Fruit fly (Drosophila melanogaster): Measurements from ENCODE around the gene Sbat.

Sbat gene

DNA sequence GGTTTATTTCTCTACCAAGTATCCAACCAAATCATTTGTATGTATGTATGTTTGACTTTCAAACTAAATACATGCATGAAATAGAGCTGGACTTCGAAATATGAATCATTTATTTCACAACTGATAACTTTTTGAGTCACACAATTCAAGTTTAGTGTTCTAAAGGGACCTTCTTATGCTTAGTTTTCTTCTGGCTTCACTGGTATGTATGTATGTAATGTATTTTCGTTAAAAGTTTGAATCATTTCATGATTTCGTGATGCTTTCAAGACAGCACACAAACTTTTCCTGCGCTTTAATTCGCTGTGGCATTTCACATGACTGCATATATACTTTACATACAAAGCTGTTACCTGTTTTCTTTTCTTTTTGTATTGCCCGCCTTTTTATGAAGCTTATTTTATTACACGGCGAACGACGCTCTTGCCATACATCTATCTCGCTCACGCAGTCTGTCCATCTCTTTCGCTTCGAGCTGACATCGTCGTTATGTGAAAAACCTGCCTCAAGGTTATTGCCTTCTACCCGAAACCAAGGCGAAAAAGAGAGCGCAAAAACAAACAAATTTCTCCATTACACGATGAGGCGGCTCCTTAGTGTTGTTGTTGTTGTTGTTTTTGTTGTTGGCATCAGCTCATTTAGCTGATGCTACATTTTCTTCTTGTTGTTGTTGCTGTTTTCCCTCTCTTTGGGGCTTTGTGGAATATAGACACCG is 30.5 kb downstream of the Sbat start (continued):
- no peak for TF ChIP-seq CG12744 (GFP tag; optimal IDR thresholded peaks at IDR 0.05)
- TF ChIP-seq CG1603 (tag; optimal IDR thresholded peaks at IDR 0.05), result no peak
- TF ChIP-seq Eip74EF (GFP tag; optimal IDR thresholded peaks at IDR 0.05), result no peak
- no peak for TF ChIP-seq exex (tag; optimal IDR thresholded peaks at IDR 0.05)
- TF ChIP-seq CG12104 (GFP tag; optimal IDR thresholded peaks at IDR 0.05), result no peak
- TF ChIP-seq eve (GFP tag; optimal IDR thresholded peaks at IDR 0.05), result peak in 1 of 2 experiments; percentile 59
- TF ChIP-seq CG31441 (GFP tag; IDR thresholded peaks at IDR 0.05), result 0 out of 2 replicates have a peak, but pooled peaks have one; percentile 5
- no peak for TF ChIP-seq ranshi (GFP tag; IDR thresholded peaks at IDR 0.05)
- TF ChIP-seq Pdp1 (GFP tag; optimal IDR thresholded peaks at IDR 0.05), result peak in 1 of 2 experiments; percentile 80
- no peak for TF ChIP-seq B-H2 (GFP tag; optimal IDR thresholded peaks at IDR 0.05)
- TF ChIP-seq psq (GFP tag; optimal IDR thresholded peaks at IDR 0.05), result peak; percentile 7
- no peak for TF ChIP-seq CG18619 (GFP tag; optimal IDR thresholded peaks at IDR 0.05)
- no peak for TF ChIP-seq disco-r (GFP tag; optimal IDR thresholded peaks at IDR 0.05)
- no peak for TF ChIP-seq peb (GFP tag; IDR thresholded peaks at IDR 0.05)
- no peak for TF ChIP-seq CG17912 (GFP tag; optimal IDR thresholded peaks at IDR 0.05)
- TF ChIP-seq CG13775 (GFP tag; optimal IDR thresholded peaks at IDR 0.05), result no peak
- peak; percentile 51 for TF ChIP-seq Deaf1 (tag; optimal IDR thresholded peaks at IDR 0.05)
- TF ChIP-seq lmd (GFP tag; IDR thresholded peaks at IDR 0.05), result no peak
- no peak for TF ChIP-seq odd (GFP tag; optimal IDR thresholded peaks at IDR 0.05)
- TF ChIP-seq CG2120 (GFP tag; optimal IDR thresholded peaks at IDR 0.05), result no peak
- no peak for TF ChIP-seq p53 (GFP tag; optimal IDR thresholded peaks at IDR 0.05)
- peak in 1 of 2 experiments; percentile 39 for TF ChIP-seq Hr78 (GFP tag; optimal IDR thresholded peaks at IDR 0.05)
- no peak for TF ChIP-seq MBD-R2 (GFP tag; IDR thresholded peaks at IDR 0.05)
- peak; percentile 7 for TF ChIP-seq D19A (tag; optimal IDR thresholded peaks at IDR 0.05)
- no peak for TF ChIP-seq Aef1 (GFP tag; IDR thresholded peaks at IDR 0.05)
- no peak for TF ChIP-seq phol (tag; optimal IDR thresholded peaks at IDR 0.05)
- no peak for TF ChIP-seq Dref (GFP tag; IDR thresholded peaks at IDR 0.05)
- TF ChIP-seq aop (GFP tag; IDR thresholded peaks at IDR 0.05), result no peak
- no peak for TF ChIP-seq lilli (GFP tag; optimal IDR thresholded peaks at IDR 0.05)
- TF ChIP-seq bsh (GFP tag; optimal IDR thresholded peaks at IDR 0.05), result peak in 1 of 2 experiments; percentile 14
- TF ChIP-seq Hmr (GFP tag; optimal IDR thresholded peaks at IDR 0.05), result no peak
- no peak for TF ChIP-seq cas (GFP tag; IDR thresholded peaks at IDR 0.05)
- no peak for TF ChIP-seq CG30403 (GFP tag; optimal IDR thresholded peaks at IDR 0.05)
- TF ChIP-seq Poxn (GFP tag; IDR thresholded peaks at IDR 0.05), result no peak
- TF ChIP-seq CG6854 (GFP tag; optimal IDR thresholded peaks at IDR 0.05), result no peak
- TF ChIP-seq vnd (GFP tag; IDR thresholded peaks at IDR 0.05; ENCODE audit: partially characterized antibody), result no peak
- no peak for TF ChIP-seq CG5245 (GFP tag; optimal IDR thresholded peaks at IDR 0.05)
- TF ChIP-seq CG9609 (GFP tag; optimal IDR thresholded peaks at IDR 0.05), result no peak
- TF ChIP-seq oc (tag; optimal IDR thresholded peaks at IDR 0.05), result peak; percentile 80
- TF ChIP-seq vvl (GFP tag; IDR thresholded peaks at IDR 0.05), result peak; percentile 21; the same call in 1 of the 2 replicates
- TF ChIP-seq Hsf (GFP tag; optimal IDR thresholded peaks at IDR 0.05), result no peak
- no peak for TF ChIP-seq Dip2 (GFP tag; IDR thresholded peaks at IDR 0.05)
- no peak for TF ChIP-seq sr (GFP tag; IDR thresholded peaks at IDR 0.05)
- TF ChIP-seq Side (GFP tag; optimal IDR thresholded peaks at IDR 0.05), result no peak
- TF ChIP-seq Blimp-1 (GFP tag; optimal IDR thresholded peaks at IDR 0.05), result peak; percentile 63
- TF ChIP-seq CG9437 (GFP tag; optimal IDR thresholded peaks at IDR 0.05), result no peak
- TF ChIP-seq CG2889 (GFP tag; IDR thresholded peaks at IDR 0.05), result no peak
- no peak for TF ChIP-seq her (GFP tag; optimal IDR thresholded peaks at IDR 0.05)
- no peak for TF ChIP-seq cad (GFP tag; optimal IDR thresholded peaks at IDR 0.05)
- TF ChIP-seq CG7556 (GFP tag; optimal IDR thresholded peaks at IDR 0.05), result no peak
